Worm (Caenorhabditis elegans): ENCODE measurements around the gene pac-1.
A peak's percentile ranks its signal among the peaks of the same experiment; 100 is the strongest.

Gene pac-1

DNA sequence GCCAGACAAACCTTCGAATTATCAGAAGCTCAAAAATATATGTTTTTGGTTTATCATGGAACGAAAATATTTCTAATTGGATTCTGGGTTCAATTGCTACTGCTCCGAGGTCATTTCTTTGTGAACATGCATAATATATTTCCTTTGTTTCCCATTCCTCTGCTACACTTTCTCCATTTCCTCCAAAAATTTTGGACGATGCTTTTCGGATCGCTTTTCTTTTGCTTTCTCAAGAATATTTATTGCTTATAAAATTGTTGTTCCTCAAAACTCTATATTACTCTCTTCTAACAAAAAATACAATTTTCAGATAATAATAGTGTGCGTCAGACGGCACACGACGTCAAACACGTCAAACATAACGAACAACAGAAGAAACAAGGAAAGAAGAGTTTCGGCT, at the start of gene pac-1:
Gene pac-1, plus strand, starts transcription at position 301 of the 400 bp plus-strand sequence.
- TF ChIP-seq lir-3 (tag; optimal IDR thresholded peaks at IDR 0.05) (no peak), ZK337.2 (GFP tag; IDR thresholded peaks at IDR 0.05) (no peak)

DNA sequence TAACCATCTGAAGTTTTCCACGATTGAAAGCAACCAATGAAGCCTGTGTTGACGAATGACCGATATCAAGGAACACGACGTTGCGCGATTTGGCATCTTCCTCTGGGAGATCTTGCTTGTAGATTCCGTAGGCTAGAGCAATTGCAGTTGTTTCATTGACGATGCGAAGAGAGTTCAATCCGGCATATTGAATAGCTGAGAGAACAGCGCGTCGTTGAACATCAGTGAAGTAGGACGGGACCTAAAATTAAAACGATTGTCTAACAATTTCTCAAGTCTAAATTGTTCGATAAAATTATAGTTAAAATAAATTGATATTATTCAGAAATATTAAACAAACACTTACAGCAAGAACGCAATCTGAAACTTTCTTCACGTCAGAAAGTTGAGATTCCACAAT, 48.7 kb upstream of the pac-1 start:
- TF ChIP-seq ces-1 (GFP tag; optimal IDR thresholded peaks at IDR 0.05) (no peak), D1046.2 (GFP tag; IDR thresholded peaks at IDR 0.05) (no peak), dmd-6 (GFP tag; IDR thresholded peaks at IDR 0.05) (peak; percentile 6; the same call in 1 of the 2 replicates), pha-4 (GFP tag; IDR thresholded peaks at IDR 0.05) (peak; percentile 34; the same call in 1 of the 2 replicates), pha-4 (tag; optimal IDR thresholded peaks at IDR 0.05) (no peak), lin-1 (GFP tag; IDR thresholded peaks at IDR 0.05) (0 out of 2 replicates have a peak, but pooled peaks have one; percentile 29), snpc-1.2 (GFP tag; IDR thresholded peaks at IDR 0.05) (0 out of 2 replicates have a peak, but pooled peaks have one; percentile 21), spr-3 (GFP tag; optimal IDR thresholded peaks at IDR 0.05) (no peak), lim-7 (GFP tag; IDR thresholded peaks at IDR 0.05) (peak; percentile 63), saeg-2 (GFP tag; IDR thresholded peaks at IDR 0.05) (no peak), nhr-6 (tag; optimal IDR thresholded peaks at IDR 0.05) (no peak), zfp-2 (tag; optimal IDR thresholded peaks at IDR 0.05) (no peak)

DNA sequence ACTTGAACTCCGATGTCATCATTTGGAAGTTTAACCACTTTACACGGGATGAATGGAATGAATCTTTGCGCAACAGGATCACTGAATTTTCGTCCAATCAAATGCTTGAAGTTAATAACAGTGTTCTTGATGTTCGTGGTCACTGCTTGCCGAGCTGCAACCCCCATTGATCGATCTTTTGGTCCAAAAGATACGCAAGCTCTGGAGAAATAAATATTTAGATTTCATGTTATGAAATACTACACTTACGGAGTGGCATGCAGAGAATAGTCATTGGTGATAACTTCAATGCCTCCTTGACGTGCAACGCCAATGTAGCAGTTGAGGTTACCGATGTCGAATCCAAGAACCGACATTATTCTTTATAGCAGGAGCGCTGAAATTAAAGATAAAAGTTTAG, 48.3 kb upstream of the pac-1 start, which contains the start of gene hsp-110:
Gene hsp-110, minus strand, starts transcription at position 376 of the 400 bp plus-strand sequence.
- TF ChIP-seq mdl-1 (tag; optimal IDR thresholded peaks at IDR 0.05) (no peak), mes-2 (tag; optimal IDR thresholded peaks at IDR 0.05; ENCODE audit: poor library complexity, severe bottlenecking) (no peak), zfp-2 (tag; optimal IDR thresholded peaks at IDR 0.05) (no peak), nhr-42 (GFP tag; IDR thresholded peaks at IDR 0.05) (no peak), vab-7 (GFP tag; IDR thresholded peaks at IDR 0.05) (peak; percentile 25; the same call in 1 of the 2 replicates), lim-7 (GFP tag; IDR thresholded peaks at IDR 0.05) (peak; percentile 84), nhr-76 (tag; optimal IDR thresholded peaks at IDR 0.05) (no peak), arid-1 (GFP tag; conservative IDR thresholded peaks at IDR 0.05) (peak; percentile 21; the same call in 1 of the 2 replicates), rbr-2 (tag; optimal IDR thresholded peaks at IDR 0.05) (no peak), lin-13 (GFP tag; optimal IDR thresholded peaks at IDR 0.05) (no peak), egl-43 (GFP tag; IDR thresholded peaks at IDR 0.05) (0 out of 2 replicates have a peak, but pooled peaks have one; percentile 22), F26F4.8 (GFP tag; conservative IDR thresholded peaks at IDR 0.05) (0 out of 2 replicates have a peak, but pooled peaks have one; percentile 6), cey-2 (tag; optimal IDR thresholded peaks at IDR 0.05; ENCODE audit: borderline replicate concordance, insufficient read depth) (no peak)

DNA sequence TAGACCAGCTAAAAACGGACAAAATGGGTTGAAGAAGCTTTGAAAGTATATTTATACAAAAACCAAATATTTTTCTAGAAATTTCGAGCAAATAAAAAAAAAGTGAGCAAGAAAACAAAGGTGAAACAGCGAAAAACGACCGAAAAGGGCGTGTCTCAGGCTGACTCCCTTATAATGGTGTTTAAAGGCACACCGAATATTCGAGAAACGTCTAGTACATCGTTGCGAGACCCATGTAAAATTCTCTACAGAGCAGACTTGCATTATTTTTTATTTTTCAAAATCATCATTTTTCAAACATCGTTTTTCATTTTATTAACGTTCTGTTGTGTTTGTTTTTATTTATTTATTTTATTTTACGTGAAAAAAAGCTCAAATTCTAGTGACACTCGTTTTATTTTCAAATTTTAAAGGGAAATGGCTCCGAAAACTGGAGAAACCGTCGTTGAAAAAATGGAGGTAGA, 47.8 kb upstream of the pac-1 start, which contains the start of gene rpn-3:
Gene rpn-3, plus strand, starts transcription at position 414 of the 464 bp plus-strand sequence.
- TF ChIP-seq hlh-11 (tag; optimal IDR thresholded peaks at IDR 0.05) (peak; percentile 95), Y5F2A.4 (GFP tag; optimal IDR thresholded peaks at IDR 0.05) (no peak), nhr-10 (tag; optimal IDR thresholded peaks at IDR 0.05) (peak; percentile 53), pha-4 (GFP tag; IDR thresholded peaks at IDR 0.05) (peak; percentile 93), pha-4 (tag; optimal IDR thresholded peaks at IDR 0.05) (peak; percentile 98), aha-1 (tag) (peak; percentile 96), madf-9 (GFP tag; conservative IDR thresholded peaks at IDR 0.05) (peak; percentile 66), nhr-42 (GFP tag; IDR thresholded peaks at IDR 0.05) (peak; percentile 72; the same call in 1 of the 2 replicates), nhr-41 (GFP tag; IDR thresholded peaks at IDR 0.05) (peak; percentile 21; the same call in 1 of the 2 replicates), dpl-1 (GFP tag; optimal IDR thresholded peaks at IDR 0.05) (peak; percentile 89), fkh-10 (GFP tag; optimal IDR thresholded peaks at IDR 0.05) (peak; percentile 89), saeg-2 (GFP tag; IDR thresholded peaks at IDR 0.05) (peak; percentile 82), ztf-7 (tag; optimal IDR thresholded peaks at IDR 0.05) (peak; percentile 91), duxl-1 (tag; optimal IDR thresholded peaks at IDR 0.05; ENCODE audit: poor library complexity) (peak; percentile 76), ces-1 (GFP tag; optimal IDR thresholded peaks at IDR 0.05) (peak; percentile 24), T26A8.4 (GFP tag; IDR thresholded peaks at IDR 0.05) (peak; percentile 96), daf-12 (tag; optimal IDR thresholded peaks at IDR 0.05) (no peak), rbr-2 (tag; optimal IDR thresholded peaks at IDR 0.05) (peak; percentile 95), zag-1 (tag; optimal IDR thresholded peaks at IDR 0.05) (no peak), zip-2 (tag; optimal IDR thresholded peaks at IDR 0.05) (peak; percentile 85), lin-1 (GFP tag; IDR thresholded peaks at IDR 0.05) (peak; percentile 68; the same call in 1 of the 2 replicates), ZK337.2 (GFP tag; IDR thresholded peaks at IDR 0.05) (no peak), zfp-3 (GFP tag; conservative IDR thresholded peaks at IDR 0.05) (peak; percentile 95), hlh-30 (tag; optimal IDR thresholded peaks at IDR 0.05; ENCODE audit: insufficient read depth) (peak; percentile 94), madf-5 (GFP tag; IDR thresholded peaks at IDR 0.05) (no peak), tag-97 (GFP tag; IDR thresholded peaks at IDR 0.05) (no peak), dve-1 (tag; optimal IDR thresholded peaks at IDR 0.05; ENCODE audit: insufficient read depth) (peak; percentile 98)

Measured in whole organism, L4 larva.